Fruit fly (Drosophila melanogaster) whole organism, adult: ENCODE data around the gene CG44303.

Experiments
- CG11617 ChIP-seq: fragments of 200-800 bp; sonication (Bioruptor generic); optimal IDR thresholded peaks from 2 replicates; lab custom pipeline; 2017; ENCODE audit warnings: mild to moderate bottlenecking, missing biosample characterization, missing genetic modification reagents, missing genetic modification characterization
- CG14711 ChIP-seq: fragments of 200-800 bp; sonication (Bioruptor generic); optimal IDR thresholded peaks from 2 replicates; lab custom pipeline; 2018; ENCODE audit warnings: missing biosample characterization, mild to moderate bottlenecking, missing genetic modification characterization, moderate library complexity
- CG7101 ChIP-seq: fragments of 200-800 bp; sonication (Bioruptor generic); optimal IDR thresholded peaks from 2 replicates; lab custom pipeline; 2018; ENCODE audit warnings: missing biosample characterization, mild to moderate bottlenecking, missing genetic modification characterization, moderate library complexity
- Clk ChIP-seq: fragments of 200-800 bp; sonication (Bioruptor generic); optimal IDR thresholded peaks from 2 replicates; lab custom pipeline; 2017; ENCODE audit warnings: missing biosample characterization, missing genetic modification characterization
- Mnt ChIP-seq: fragments of 200-800 bp; sonication (Bioruptor generic); optimal IDR thresholded peaks from 2 replicates; lab custom pipeline; 2016; ENCODE audit warnings: missing biosample characterization, mild to moderate bottlenecking, missing genetic modification characterization
- bab1 ChIP-seq: fragments of 200-800 bp; sonication (Bioruptor generic); optimal IDR thresholded peaks from 3 replicates; lab custom pipeline; 2019; ENCODE audit warnings: missing biosample characterization, mild to moderate bottlenecking, missing genetic modification characterization, moderate library complexity
- cnc ChIP-seq, 2 experiments: fragments of >200 bp; optimal IDR thresholded peaks; 2 replicates each; lab custom pipeline; 2017
- tj ChIP-seq: fragments of 200-800 bp; sonication (Bioruptor generic); optimal IDR thresholded peaks from 3 replicates; lab custom pipeline; 2017; ENCODE audit warnings: missing biosample characterization, mild to moderate bottlenecking, missing genetic modification characterization, moderate library complexity

dm6 chrX:6703957-6704356 lies 16.7 kb upstream of the CG44303 start:
- no peak for TF ChIP-seq CG11617 (GFP tag; lab: Kevin White, UChicago)
- TF ChIP-seq Clk (GFP tag; lab: Kevin White, UChicago): no peak
- no peak for TF ChIP-seq tj (GFP tag; lab: Kevin White, UChicago)
- TF ChIP-seq bab1 (GFP tag; lab: Kevin White, UChicago): no peak
- no peak for TF ChIP-seq cnc (optimal IDR thresholded peaks at IDR 0.05; lab: Kevin White, UChicago)
- TF ChIP-seq Mnt (GFP tag; lab: Kevin White, UChicago): no peak
- TF ChIP-seq CG14711: no peak
- no peak for TF ChIP-seq CG7101 (tag; lab: Kevin White, UChicago)
